Worm (Caenorhabditis elegans) whole organism, mixed stage, embryonic: Measurements from ENCODE around the gene Y62E10A.24.

Experiments
- ces-1 ChIP-seq: fragments of 150-350 bp; optimal IDR thresholded peaks from 2 replicates; lab custom pipeline; 2014; ENCODE audit warnings: missing biosample characterization, missing genetic modification reagents, missing genetic modification characterization
- ham-2 ChIP-seq: fragments of 200-800 bp; sonication (Bioruptor generic); optimal IDR thresholded peaks from 2 replicates; lab custom pipeline; 2018; ENCODE audit warnings: mild to moderate bottlenecking, missing genetic modification characterization, missing compliant biosample characterization
- lsy-2 ChIP-seq: fragments of 150-350 bp; optimal IDR thresholded peaks from 2 replicates; lab custom pipeline; 2014; ENCODE audit warnings: missing biosample characterization, missing genetic modification characterization
- unc-62 ChIP-seq: fragments of 150-350 bp; optimal IDR thresholded peaks from 2 replicates; lab custom pipeline; 2014; ENCODE audit warnings: missing biosample characterization, missing genetic modification reagents, missing genetic modification characterization
- ztf-11 ChIP-seq: fragments of 150-350 bp; optimal IDR thresholded peaks from 2 replicates; lab custom pipeline; 2014; ENCODE audit warnings: missing biosample characterization, missing genetic modification characterization

- TF ChIP-seq unc-62 (GFP tag; lab: Kevin White, UChicago) = no peak
- TF ChIP-seq lsy-2 (tag; lab: Kevin White, UChicago) = no peak
- TF ChIP-seq ces-1 (GFP tag; lab: Kevin White, UChicago) = no peak
- TF ChIP-seq ham-2 = no peak
- TF ChIP-seq ztf-11 (tag; lab: Kevin White, UChicago) = no peak
Observed at ce11 chrIV:13347232-13347715, 23.2 kb upstream of the Y62E10A.24 start, which contains the start of gene W02A2.9.
